ENCODE assay signal across 1 fruit fly cellular context in the genomic region with DNA sequence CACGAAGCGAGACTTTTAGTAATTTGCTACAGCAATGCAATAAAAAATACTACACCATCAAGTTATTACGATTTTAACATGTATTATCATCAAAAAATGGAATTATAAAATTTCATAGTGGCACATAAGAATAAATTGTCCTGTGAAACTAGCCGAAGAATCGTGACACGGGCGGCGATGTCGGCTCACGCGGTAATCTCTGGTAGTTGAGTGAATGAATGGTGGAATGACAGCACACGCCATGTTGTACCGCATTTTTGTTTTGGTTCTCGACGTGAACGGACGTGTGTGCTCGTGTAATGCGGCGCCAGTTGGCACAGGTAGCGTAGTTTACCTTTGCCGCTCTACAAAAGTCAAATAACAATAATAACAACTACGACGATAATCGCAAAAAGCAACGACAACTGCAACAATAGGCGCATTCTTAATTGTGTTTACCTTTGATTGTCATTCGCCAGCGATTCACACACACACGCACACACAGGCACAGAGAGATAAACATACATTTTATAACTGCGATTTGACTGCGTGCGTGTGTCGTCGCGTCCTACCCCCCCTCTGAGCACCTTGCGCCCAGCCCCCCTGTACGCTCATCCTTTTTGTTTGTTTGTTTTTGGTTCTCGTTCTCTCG.
TF ChIP-seq lines count a peak whose summit lies in the region.

A gene (plus strand): TSS at position 254 of the 631 bp plus-strand sequence.

TF ChIP-seq in whole organism, embryonic, 481 proteins besides CTCF, POLR2A, EP300 and RAD21 (continued from another document and continues in another):
- TF ChIP-seq Camta (GFP tag; optimal IDR thresholded peaks at IDR 0.05; lab: Kevin White, UChicago) = peak; percentile 30
- TF ChIP-seq CG3726 (GFP tag; IDR thresholded peaks at IDR 0.05; lab: Robert Waterston, UW) = no peak
- TF ChIP-seq jumu (GFP tag; optimal IDR thresholded peaks at IDR 0.05; lab: Kevin White, UChicago) = peak; percentile 12
- peak; percentile 65; the same call in 1 of the 3 replicates for TF ChIP-seq CG34422 (GFP tag; IDR thresholded peaks at IDR 0.05; lab: Robert Waterston, UW)
- peak; percentile 60 for TF ChIP-seq Nf-YC (tag; optimal IDR thresholded peaks at IDR 0.05; lab: Kevin White, UChicago)
- peak; percentile 65 for TF ChIP-seq CG2120 (GFP tag; optimal IDR thresholded peaks at IDR 0.05; lab: Kevin White, UChicago)
- TF ChIP-seq bbx (GFP tag; IDR thresholded peaks at IDR 0.05; lab: Robert Waterston, UW; ENCODE audit: partially characterized antibody) = peak; percentile 97
- TF ChIP-seq CG4360 (GFP tag; IDR thresholded peaks at IDR 0.05; lab: Robert Waterston, UW) = no peak
- peak; percentile 86 for TF ChIP-seq Fer1 (GFP tag; optimal IDR thresholded peaks at IDR 0.05; lab: Kevin White, UChicago)
- no peak for TF ChIP-seq Lpt (GFP tag; optimal IDR thresholded peaks at IDR 0.05; lab: Kevin White, UChicago)
- no peak for TF ChIP-seq CG8359 (GFP tag; optimal IDR thresholded peaks at IDR 0.05; lab: Kevin White, UChicago; ENCODE audit: borderline replicate concordance)
- TF ChIP-seq salm (tag; optimal IDR thresholded peaks at IDR 0.05; lab: Kevin White, UChicago) = peak; percentile 19
- peak; percentile 13 for TF ChIP-seq HmgD (GFP tag; optimal IDR thresholded peaks at IDR 0.05; lab: Kevin White, UChicago)
- peak; percentile 94 for TF ChIP-seq Med (GFP tag; lab: Kevin White, UChicago)
- TF ChIP-seq Optix (GFP tag; IDR thresholded peaks at IDR 0.05; lab: Robert Waterston, UW) = no peak
- no peak for TF ChIP-seq chn (GFP tag; optimal IDR thresholded peaks at IDR 0.05; lab: Kevin White, UChicago)
- TF ChIP-seq Abd-B (GFP tag; optimal IDR thresholded peaks at IDR 0.05; lab: Kevin White, UChicago) = no peak
- peak; percentile 35 for TF ChIP-seq CG12659 (GFP tag; optimal IDR thresholded peaks at IDR 0.05; lab: Kevin White, UChicago)
- TF ChIP-seq Hand (GFP tag; optimal IDR thresholded peaks at IDR 0.05; lab: Kevin White, UChicago) = peak; percentile 63
- no peak for TF ChIP-seq CG4282 (GFP tag; optimal IDR thresholded peaks at IDR 0.05; lab: Kevin White, UChicago)
- peak; percentile 55 for TF ChIP-seq ERR (GFP tag; optimal IDR thresholded peaks at IDR 0.05; lab: Kevin White, UChicago)
- TF ChIP-seq Neu2 (GFP tag; optimal IDR thresholded peaks at IDR 0.05; lab: Kevin White, UChicago; ENCODE audit: borderline replicate concordance) = no peak
- TF ChIP-seq CG11456 (GFP tag; IDR thresholded peaks at IDR 0.05; lab: Robert Waterston, UW) = no peak
- TF ChIP-seq Antp (GFP tag; optimal IDR thresholded peaks at IDR 0.05; lab: Kevin White, UChicago) = peak; percentile 5
- TF ChIP-seq bowl (GFP tag; IDR thresholded peaks at IDR 0.05; lab: Robert Waterston, UW) = no peak
- no peak for TF ChIP-seq CG14014 (GFP tag; IDR thresholded peaks at IDR 0.05; lab: Robert Waterston, UW)
- peak; percentile 9 for TF ChIP-seq CG4820 (GFP tag; optimal IDR thresholded peaks at IDR 0.05; lab: Kevin White, UChicago)
- TF ChIP-seq CG17359 (tag; optimal IDR thresholded peaks at IDR 0.05; lab: Kevin White, UChicago) = peak; percentile 30
- TF ChIP-seq NC2α (GFP tag; optimal IDR thresholded peaks at IDR 0.05; lab: Kevin White, UChicago) = peak; percentile 37
- no peak for TF ChIP-seq trh (GFP tag; optimal IDR thresholded peaks at IDR 0.05; lab: Kevin White, UChicago)
- no peak for TF ChIP-seq Hr78 (GFP tag; optimal IDR thresholded peaks at IDR 0.05; lab: Kevin White, UChicago)
- TF ChIP-seq Awh (GFP tag; IDR thresholded peaks at IDR 0.05; lab: Robert Waterston, UW) = no peak
- peak; percentile 80 for TF ChIP-seq caup (GFP tag; optimal IDR thresholded peaks at IDR 0.05; lab: Kevin White, UChicago; ENCODE audit: severe bottlenecking)
- TF ChIP-seq hb (GFP tag; IDR thresholded peaks at IDR 0.05; lab: Robert Waterston, UW; ENCODE audit: partially characterized antibody) = peak; percentile 93
- TF ChIP-seq Poxn (GFP tag; IDR thresholded peaks at IDR 0.05; lab: Robert Waterston, UW) = no peak
- TF ChIP-seq Dfd (GFP tag; optimal IDR thresholded peaks at IDR 0.05; lab: Kevin White, UChicago) = no peak
- peak; percentile 6 for TF ChIP-seq Ets97D (GFP tag; optimal IDR thresholded peaks at IDR 0.05; lab: Kevin White, UChicago)
- TF ChIP-seq ato (GFP tag; IDR thresholded peaks at IDR 0.05; lab: Robert Waterston, UW; ENCODE audit: partially characterized antibody) = peak; percentile 92
- peak; percentile 41; the same call in 1 of the 2 replicates for TF ChIP-seq Adf1 (GFP tag; IDR thresholded peaks at IDR 0.05; lab: Robert Waterston, UW)
- TF ChIP-seq CG6254 (GFP tag; optimal IDR thresholded peaks at IDR 0.05; lab: Kevin White, UChicago) = peak; percentile 34
- no peak for TF ChIP-seq Oaz (GFP tag; IDR thresholded peaks at IDR 0.05; lab: Robert Waterston, UW)
- TF ChIP-seq btn (GFP tag; optimal IDR thresholded peaks at IDR 0.05; lab: Kevin White, UChicago) = no peak
- no peak for TF ChIP-seq CG3995 (GFP tag; optimal IDR thresholded peaks at IDR 0.05; lab: Kevin White, UChicago)
- TF ChIP-seq E2f1 (GFP tag; IDR thresholded peaks at IDR 0.05; lab: Robert Waterston, UW) = no peak
- TF ChIP-seq CG9797 (GFP tag; optimal IDR thresholded peaks at IDR 0.05; lab: Kevin White, UChicago) = no peak
- peak; percentile 21 for TF ChIP-seq luna (GFP tag; optimal IDR thresholded peaks at IDR 0.05; lab: Kevin White, UChicago)
- no peak for TF ChIP-seq Lim3 (GFP tag; IDR thresholded peaks at IDR 0.05; lab: Robert Waterston, UW)
- TF ChIP-seq lmd (GFP tag; IDR thresholded peaks at IDR 0.05; lab: Robert Waterston, UW) = peak; percentile 27; the same call in 1 of the 2 replicates
- 0 out of 2 replicates have a peak, but pooled peaks have one; percentile 17 for TF ChIP-seq CG31224 (GFP tag; IDR thresholded peaks at IDR 0.05; lab: Robert Waterston, UW)
- peak; percentile 42 for TF ChIP-seq CG11504 (tag; optimal IDR thresholded peaks at IDR 0.05; lab: Kevin White, UChicago)
- TF ChIP-seq CG17829 (tag; optimal IDR thresholded peaks at IDR 0.05; lab: Kevin White, UChicago) = peak; percentile 47
- TF ChIP-seq Elba2 (GFP tag; optimal IDR thresholded peaks at IDR 0.05; lab: Kevin White, UChicago) = no peak
- TF ChIP-seq ara (GFP tag; IDR thresholded peaks at IDR 0.05; lab: Robert Waterston, UW) = 0 out of 2 replicates have a peak, but pooled peaks have one; percentile 34
- TF ChIP-seq org-1 (GFP tag; optimal IDR thresholded peaks at IDR 0.05; lab: Kevin White, UChicago) = peak; percentile 30
- TF ChIP-seq cato (GFP tag; optimal IDR thresholded peaks at IDR 0.05; lab: Kevin White, UChicago; ENCODE audit: borderline replicate concordance) = no peak
- peak; percentile 41 for TF ChIP-seq CG4707 (GFP tag; optimal IDR thresholded peaks at IDR 0.05; lab: Kevin White, UChicago)
- no peak for TF ChIP-seq Taf1 (GFP tag; IDR thresholded peaks at IDR 0.05; lab: Robert Waterston, UW)
- TF ChIP-seq CG1602 (GFP tag; optimal IDR thresholded peaks at IDR 0.05; lab: Kevin White, UChicago) = no peak
- no peak for TF ChIP-seq da (GFP tag; optimal IDR thresholded peaks at IDR 0.05; lab: Kevin White, UChicago)
- no peak for TF ChIP-seq usp (GFP tag; optimal IDR thresholded peaks at IDR 0.05; lab: Kevin White, UChicago)
- peak; percentile 8 for TF ChIP-seq CG1233 (GFP tag; optimal IDR thresholded peaks at IDR 0.05; lab: Kevin White, UChicago)
- TF ChIP-seq CG12942 (GFP tag; optimal IDR thresholded peaks at IDR 0.05; lab: Kevin White, UChicago) = no peak
- TF ChIP-seq Atf6 (GFP tag; IDR thresholded peaks at IDR 0.05; lab: Robert Waterston, UW) = peak; percentile 46; the same call in 1 of the 2 replicates
- TF ChIP-seq CG13894 (tag; optimal IDR thresholded peaks at IDR 0.05; lab: Kevin White, UChicago) = peak; percentile 77
- no peak for TF ChIP-seq ro (GFP tag; IDR thresholded peaks at IDR 0.05; lab: Robert Waterston, UW)
- TF ChIP-seq al (GFP tag; IDR thresholded peaks at IDR 0.05; lab: Robert Waterston, UW) = no peak
- TF ChIP-seq unc-4 (GFP tag; IDR thresholded peaks at IDR 0.05; lab: Robert Waterston, UW; ENCODE audit: partially characterized antibody) = peak; percentile 99
- TF ChIP-seq CG14860 (GFP tag; IDR thresholded peaks at IDR 0.05; lab: Robert Waterston, UW; ENCODE audit: partially characterized antibody) = peak; percentile 97
- TF ChIP-seq C15 (GFP tag; IDR thresholded peaks at IDR 0.05; lab: Robert Waterston, UW) = no peak
- peak; percentile 12 for TF ChIP-seq CG15601 (tag; optimal IDR thresholded peaks at IDR 0.05; lab: Kevin White, UChicago)
- no peak for TF ChIP-seq Trl (optimal IDR thresholded peaks at IDR 0.05; lab: Kevin White, UChicago)
- TF ChIP-seq Trl (GFP tag; optimal IDR thresholded peaks at IDR 0.05; lab: Kevin White, UChicago) = peak; percentile 28
- no peak for TF ChIP-seq MBD-R2 (GFP tag; IDR thresholded peaks at IDR 0.05; lab: Robert Waterston, UW)
- TF ChIP-seq phol (tag; optimal IDR thresholded peaks at IDR 0.05; lab: Kevin White, UChicago) = peak; percentile 62
- TF ChIP-seq Jarid2 (GFP tag; optimal IDR thresholded peaks at IDR 0.05; lab: Kevin White, UChicago) = peak; percentile 83
- peak; percentile 29 for TF ChIP-seq CG9727 (GFP tag; optimal IDR thresholded peaks at IDR 0.05; lab: Kevin White, UChicago)
- TF ChIP-seq CG15696 (tag; optimal IDR thresholded peaks at IDR 0.05; lab: Kevin White, UChicago) = peak; percentile 10
- TF ChIP-seq HLH4C (GFP tag; IDR thresholded peaks at IDR 0.05; lab: Robert Waterston, UW; ENCODE audit: partially characterized antibody) = peak; percentile 96
- TF ChIP-seq CG8478 (optimal IDR thresholded peaks at IDR 0.05; lab: Kevin White, UChicago) = no peak
- TF ChIP-seq Doc2 (GFP tag; IDR thresholded peaks at IDR 0.05; lab: Robert Waterston, UW) = no peak
- peak; percentile 53 for TF ChIP-seq sug (tag; optimal IDR thresholded peaks at IDR 0.05; lab: Kevin White, UChicago)
- TF ChIP-seq CG4730 (GFP tag; IDR thresholded peaks at IDR 0.05; lab: Robert Waterston, UW) = no peak
- peak; percentile 49; the same call in 1 of the 2 replicates for TF ChIP-seq CG14441 (GFP tag; IDR thresholded peaks at IDR 0.05; lab: Robert Waterston, UW)
- peak; percentile 100 for TF ChIP-seq CG13287 (GFP tag; IDR thresholded peaks at IDR 0.05; lab: Robert Waterston, UW; ENCODE audit: partially characterized antibody)
- TF ChIP-seq bigmax (GFP tag; optimal IDR thresholded peaks at IDR 0.05; lab: Kevin White, UChicago) = no peak
- TF ChIP-seq klu (GFP tag; IDR thresholded peaks at IDR 0.05; lab: Robert Waterston, UW) = no peak
- no peak for TF ChIP-seq rib (GFP tag; IDR thresholded peaks at IDR 0.05; lab: Robert Waterston, UW)
- no peak for TF ChIP-seq CG10654 (GFP tag; optimal IDR thresholded peaks at IDR 0.05; lab: Kevin White, UChicago)
- TF ChIP-seq CG16779 (GFP tag; IDR thresholded peaks at IDR 0.05; lab: Robert Waterston, UW) = no peak
- TF ChIP-seq disco-r (GFP tag; optimal IDR thresholded peaks at IDR 0.05; lab: Kevin White, UChicago) = peak; percentile 52
- TF ChIP-seq dimm (GFP tag; IDR thresholded peaks at IDR 0.05; lab: Robert Waterston, UW) = no peak
- peak; percentile 44 for TF ChIP-seq gem (tag; optimal IDR thresholded peaks at IDR 0.05; lab: Kevin White, UChicago)
- no peak for TF ChIP-seq Sox102F (GFP tag; optimal IDR thresholded peaks at IDR 0.05; lab: Kevin White, UChicago)
- TF ChIP-seq CG5245 (GFP tag; optimal IDR thresholded peaks at IDR 0.05; lab: Kevin White, UChicago) = no peak
- peak in 1 of 2 experiments; percentile 44 for TF ChIP-seq insv (GFP tag; optimal IDR thresholded peaks at IDR 0.05; lab: Kevin White, UChicago)
- TF ChIP-seq vvl (GFP tag; IDR thresholded peaks at IDR 0.05; lab: Robert Waterston, UW) = 0 out of 2 replicates have a peak, but pooled peaks have one; percentile 14
- no peak for TF ChIP-seq Oli (tag; optimal IDR thresholded peaks at IDR 0.05; lab: Kevin White, UChicago)
- TF ChIP-seq Hr3 (GFP tag; optimal IDR thresholded peaks at IDR 0.05; lab: Kevin White, UChicago) = no peak
- peak; percentile 73 for TF ChIP-seq odd (GFP tag; optimal IDR thresholded peaks at IDR 0.05; lab: Kevin White, UChicago)
- TF ChIP-seq CG2712 (tag; optimal IDR thresholded peaks at IDR 0.05; lab: Kevin White, UChicago) = peak; percentile 51
- TF ChIP-seq Sry-β (GFP tag; optimal IDR thresholded peaks at IDR 0.05; lab: Kevin White, UChicago) = peak; percentile 96
- TF ChIP-seq CG8944 (GFP tag; optimal IDR thresholded peaks at IDR 0.05; lab: Kevin White, UChicago) = no peak
- TF ChIP-seq crol (GFP tag; IDR thresholded peaks at IDR 0.05; lab: Robert Waterston, UW) = peak; percentile 78
- peak; percentile 19; the same call in 1 of the 2 replicates for TF ChIP-seq NFAT (GFP tag; IDR thresholded peaks at IDR 0.05; lab: Robert Waterston, UW)
- TF ChIP-seq cg (GFP tag; optimal IDR thresholded peaks at IDR 0.05; lab: Kevin White, UChicago) = peak; percentile 65
- no peak for TF ChIP-seq fd3F (GFP tag; optimal IDR thresholded peaks at IDR 0.05; lab: Kevin White, UChicago)
- peak; percentile 1 for TF ChIP-seq ac (GFP tag; optimal IDR thresholded peaks at IDR 0.05; lab: Kevin White, UChicago)
- TF ChIP-seq wek (GFP tag; optimal IDR thresholded peaks at IDR 0.05; lab: Kevin White, UChicago) = peak; percentile 5
- peak; percentile 3 for TF ChIP-seq CG18476 (GFP tag; optimal IDR thresholded peaks at IDR 0.05; lab: Kevin White, UChicago)
- TF ChIP-seq slp2 (GFP tag; optimal IDR thresholded peaks at IDR 0.05; lab: Kevin White, UChicago) = no peak
- TF ChIP-seq Nf-YA (GFP tag; IDR thresholded peaks at IDR 0.05; lab: Robert Waterston, UW) = no peak
- peak in 1 of 2 experiments; percentile 77 for TF ChIP-seq tll (GFP tag; optimal IDR thresholded peaks at IDR 0.05; lab: Kevin White, UChicago)
- no peak for TF ChIP-seq CG10565 (GFP tag; optimal IDR thresholded peaks at IDR 0.05; lab: Kevin White, UChicago)
- peak; percentile 32 for TF ChIP-seq CG1603 (tag; optimal IDR thresholded peaks at IDR 0.05; lab: Kevin White, UChicago)
- TF ChIP-seq CG30020 (tag; optimal IDR thresholded peaks at IDR 0.05; lab: Kevin White, UChicago) = peak; percentile 6
- TF ChIP-seq CG15514 (GFP tag; optimal IDR thresholded peaks at IDR 0.05; lab: Kevin White, UChicago) = peak; percentile 48
- peak; percentile 43 for TF ChIP-seq lbe (GFP tag; optimal IDR thresholded peaks at IDR 0.05; lab: Kevin White, UChicago)
- peak; percentile 18 for TF ChIP-seq Asciz (GFP tag; optimal IDR thresholded peaks at IDR 0.05; lab: Kevin White, UChicago)
- no peak for TF ChIP-seq H2.0 (GFP tag; IDR thresholded peaks at IDR 0.05; lab: Robert Waterston, UW)
- peak; percentile 32 for TF ChIP-seq Atf-2 (GFP tag; optimal IDR thresholded peaks at IDR 0.05; lab: Kevin White, UChicago)
- TF ChIP-seq CG18619 (GFP tag; optimal IDR thresholded peaks at IDR 0.05; lab: Kevin White, UChicago) = peak; percentile 47
- no peak for TF ChIP-seq CG17912 (GFP tag; optimal IDR thresholded peaks at IDR 0.05; lab: Kevin White, UChicago)
- peak; percentile 95 for TF ChIP-seq knrl (GFP tag; IDR thresholded peaks at IDR 0.05; lab: Robert Waterston, UW; ENCODE audit: partially characterized antibody)
